Fruit fly (Drosophila melanogaster): ENCODE data around the gene CG12316.

The CG12316 gene

DNA sequence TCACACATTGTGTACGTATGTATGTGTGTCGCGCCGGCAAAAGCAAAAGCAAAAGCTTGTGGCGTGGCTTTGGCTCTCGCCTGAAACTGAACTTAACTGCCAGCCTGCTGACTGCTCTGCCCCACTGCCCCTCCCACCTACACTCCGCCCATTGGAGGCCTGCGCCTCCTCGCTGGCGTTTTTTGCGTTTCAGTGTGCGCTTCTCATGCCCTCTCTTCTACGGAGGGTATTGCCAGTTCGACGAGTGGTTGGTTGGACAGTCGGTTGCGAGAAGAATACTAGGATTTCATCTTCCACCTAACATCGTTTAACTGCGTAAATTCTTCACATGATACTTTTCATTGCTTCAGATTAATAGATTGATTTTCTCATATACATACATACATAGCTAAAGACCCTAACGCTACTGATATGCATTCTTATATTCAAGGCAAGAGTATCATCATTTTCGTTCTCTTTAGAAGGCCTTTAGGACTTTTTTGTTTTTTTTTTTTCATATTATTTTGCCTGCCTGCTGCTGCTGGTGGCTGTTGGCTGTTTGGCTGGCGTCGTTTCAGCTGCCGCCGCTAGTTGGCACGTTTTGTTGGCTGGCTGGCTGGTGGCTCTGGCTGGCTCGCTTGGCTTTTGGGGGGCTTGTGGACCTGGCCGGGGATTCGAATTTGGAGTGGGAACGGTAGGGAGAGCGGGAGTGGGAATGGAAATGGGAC is 31.7 kb downstream of the CG12316 start (continued):
- TF ChIP-seq Gug (GFP tag; IDR thresholded peaks at IDR 0.05) = peak; percentile 58; the same call in 2 of the 4 replicates
- peak; percentile 56 for TF ChIP-seq CG9727 (GFP tag; optimal IDR thresholded peaks at IDR 0.05)
- TF ChIP-seq CG14441 (GFP tag; IDR thresholded peaks at IDR 0.05) = peak; percentile 61
- TF ChIP-seq NFAT (GFP tag; IDR thresholded peaks at IDR 0.05) = no peak
- TF ChIP-seq cwo (GFP tag; optimal IDR thresholded peaks at IDR 0.05) = peak; percentile 25
- no peak for TF ChIP-seq abd-A (tag; optimal IDR thresholded peaks at IDR 0.05)
- TF ChIP-seq Xbp1 (GFP tag; optimal IDR thresholded peaks at IDR 0.05) = peak; percentile 56
- TF ChIP-seq zf30C (GFP tag; optimal IDR thresholded peaks at IDR 0.05) = no peak
- TF ChIP-seq CG1832 (GFP tag; optimal IDR thresholded peaks at IDR 0.05) = no peak
- peak; percentile 32 for TF ChIP-seq CG12071 (GFP tag; optimal IDR thresholded peaks at IDR 0.05)
- peak; percentile 53 for TF ChIP-seq CG17829 (tag; optimal IDR thresholded peaks at IDR 0.05)
- peak; percentile 35 for TF ChIP-seq Aef1 (GFP tag; IDR thresholded peaks at IDR 0.05)
- TF ChIP-seq CG10274 (GFP tag; optimal IDR thresholded peaks at IDR 0.05) = peak; percentile 8
- no peak for TF ChIP-seq CG13894 (tag; optimal IDR thresholded peaks at IDR 0.05)
- peak; percentile 86 for TF ChIP-seq sqz (GFP tag; optimal IDR thresholded peaks at IDR 0.05)
- TF ChIP-seq CG12219 (GFP tag; optimal IDR thresholded peaks at IDR 0.05) = peak; percentile 33
- TF ChIP-seq wdn (GFP tag; IDR thresholded peaks at IDR 0.05) = no peak
- TF ChIP-seq Dp (GFP tag; optimal IDR thresholded peaks at IDR 0.05) = no peak
- peak; percentile 34 for TF ChIP-seq CG15011 (GFP tag; optimal IDR thresholded peaks at IDR 0.05)
- TF ChIP-seq CG13775 (GFP tag; optimal IDR thresholded peaks at IDR 0.05) = peak; percentile 53
- TF ChIP-seq Rfx (GFP tag; IDR thresholded peaks at IDR 0.05) = peak; percentile 65
- 0 out of 2 replicates have a peak, but pooled peaks have one; percentile 36 for TF ChIP-seq Gsc (GFP tag; IDR thresholded peaks at IDR 0.05)
- no peak for TF ChIP-seq CTCF (GFP tag; optimal IDR thresholded peaks at IDR 0.05)
- peak; percentile 61 for TF ChIP-seq sisA (GFP tag; IDR thresholded peaks at IDR 0.05)
- TF ChIP-seq CrebB (tag; optimal IDR thresholded peaks at IDR 0.05) = no peak
- no peak; the same call in 2 of the 3 replicates for TF ChIP-seq zfh1 (GFP tag; IDR thresholded peaks at IDR 0.05)
- TF ChIP-seq fru (optimal IDR thresholded peaks at IDR 0.05) = no peak
- TF ChIP-seq row (GFP tag; IDR thresholded peaks at IDR 0.05) = peak; percentile 90
- TF ChIP-seq pum (GFP tag; optimal IDR thresholded peaks at IDR 0.05) = peak; percentile 56
- TF ChIP-seq CG8944 (GFP tag; optimal IDR thresholded peaks at IDR 0.05) = peak; percentile 49
- no peak for TF ChIP-seq schlank (tag; optimal IDR thresholded peaks at IDR 0.05)
- TF ChIP-seq CG11085 (GFP tag; IDR thresholded peaks at IDR 0.05) = no peak
- no peak for TF ChIP-seq usp (GFP tag; optimal IDR thresholded peaks at IDR 0.05)
- TF ChIP-seq fd96Cb (tag; optimal IDR thresholded peaks at IDR 0.05) = peak; percentile 22
- no peak for TF ChIP-seq kah (GFP tag; optimal IDR thresholded peaks at IDR 0.05)
- peak; percentile 66 for TF ChIP-seq Oli (tag; optimal IDR thresholded peaks at IDR 0.05)
- TF ChIP-seq Dll (GFP tag; IDR thresholded peaks at IDR 0.05; ENCODE audit: partially characterized antibody) = 0 out of 4 replicates have a peak, but pooled peaks have one; percentile 3
- TF ChIP-seq Lim3 (GFP tag; IDR thresholded peaks at IDR 0.05) = no peak
- TF ChIP-seq CG6765 (GFP tag; optimal IDR thresholded peaks at IDR 0.05) = no peak
- no peak for TF ChIP-seq HLH4C (GFP tag; IDR thresholded peaks at IDR 0.05; ENCODE audit: partially characterized antibody)
- TF ChIP-seq ranshi (GFP tag; IDR thresholded peaks at IDR 0.05) = no peak; the same call in 1 of the 2 replicates
- no peak for TF ChIP-seq CG15514 (GFP tag; optimal IDR thresholded peaks at IDR 0.05)
- peak; percentile 76 for TF ChIP-seq CG6854 (GFP tag; optimal IDR thresholded peaks at IDR 0.05)
- 0 out of 2 replicates have a peak, but pooled peaks have one; percentile 16 for TF ChIP-seq E2f1 (GFP tag; IDR thresholded peaks at IDR 0.05)
- no peak for TF ChIP-seq ftz-f1 (GFP tag; optimal IDR thresholded peaks at IDR 0.05)
- TF ChIP-seq ac (GFP tag; optimal IDR thresholded peaks at IDR 0.05) = no peak
- peak; percentile 35 for TF ChIP-seq ewg (GFP tag; optimal IDR thresholded peaks at IDR 0.05)
- peak; percentile 50 for TF ChIP-seq slp2 (GFP tag; optimal IDR thresholded peaks at IDR 0.05)
- peak; percentile 33 for TF ChIP-seq eyg (GFP tag; optimal IDR thresholded peaks at IDR 0.05)
- TF ChIP-seq trh (GFP tag; optimal IDR thresholded peaks at IDR 0.05) = peak; percentile 30
- TF ChIP-seq CG3726 (GFP tag; IDR thresholded peaks at IDR 0.05) = no peak
